Fruit fly (Drosophila melanogaster) whole organism, prepupa: ENCODE results near the gene Madm.

Experiments
- CG16779 ChIP-seq: fragments of 200-800 bp; sonication (Bioruptor generic); optimal IDR thresholded peaks from 3 replicates; lab custom pipeline; 2017; ENCODE audit warnings: missing biosample characterization, mild to moderate bottlenecking, missing genetic modification characterization
- CG3032 ChIP-seq: fragments of 200-800 bp; optimal IDR thresholded peaks from 2 replicates; lab custom pipeline; 2019; ENCODE audit warnings: missing biosample characterization, mild to moderate bottlenecking, missing genetic modification characterization, moderate library complexity
- CG32006 ChIP-seq: fragments of 200-800 bp; sonication (Bioruptor generic); optimal IDR thresholded peaks from 3 replicates; lab custom pipeline; 2017; ENCODE audit warnings: missing biosample characterization, mild to moderate bottlenecking, missing genetic modification characterization
- CG6276 ChIP-seq: fragments of 200-800 bp; sonication (Bioruptor generic); optimal IDR thresholded peaks from 2 replicates; lab custom pipeline; 2017; ENCODE audit warnings: missing biosample characterization, mild to moderate bottlenecking, missing genetic modification characterization
- Gug ChIP-seq: fragments of 200-800 bp; sonication (Bioruptor generic); IDR thresholded peaks from 2 replicates; pipeline ENCODE4 v1.3.6; 2022; ENCODE audit warnings: missing biosample characterization, missing genetic modification characterization
- Sox14 ChIP-seq: fragments of 200-800 bp; sonication (Bioruptor generic); optimal IDR thresholded peaks from 3 replicates; lab custom pipeline; 2016; ENCODE audit warnings: missing biosample characterization, missing genetic modification characterization
- eg ChIP-seq: fragments of 200-800 bp; sonication (Bioruptor generic); IDR thresholded peaks from 3 replicates; pipeline ENCODE4 v1.3.6; 2022; ENCODE audit warnings: missing biosample characterization, missing genetic modification characterization
- pdm3 ChIP-seq: fragments of 200-800 bp; sonication (Bioruptor generic); optimal IDR thresholded peaks from 3 replicates; lab custom pipeline; 2016; ENCODE audit warnings: missing biosample characterization, missing genetic modification characterization
- svp ChIP-seq: fragments of 200-800 bp; sonication (Bioruptor generic); peaks from one replicate; lab custom pipeline; 2016; ENCODE audit warnings: missing biosample characterization, missing genetic modification characterization

DNA sequence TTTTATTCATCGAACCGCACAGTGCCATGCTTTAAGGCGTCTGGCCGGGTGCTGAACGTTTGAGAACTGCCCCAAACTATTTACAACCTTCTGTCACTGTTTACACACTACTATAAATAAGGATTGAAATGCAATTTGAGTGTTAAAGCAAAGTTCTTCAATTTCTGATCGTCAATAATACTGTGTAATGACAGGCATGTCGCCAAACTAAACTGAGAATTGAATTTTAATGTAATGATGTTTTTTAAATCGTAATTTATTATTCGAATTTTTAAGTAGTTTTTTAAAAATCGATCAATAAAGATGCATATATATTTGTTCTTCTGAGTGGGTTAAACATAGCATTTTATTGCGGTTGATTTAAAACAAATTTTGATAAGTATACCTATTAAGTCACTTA lies 38.7 kb downstream of the Madm start, which contains the start of gene CG2082:
- TF ChIP-seq CG6276 = no peak
- TF ChIP-seq CG32006 (GFP tag; lab: Kevin White, UChicago) = no peak
- no peak for TF ChIP-seq eg (GFP tag; lab: Robert Waterston, UW)
- TF ChIP-seq Gug (GFP tag; lab: Robert Waterston, UW) = no peak
- no peak for TF ChIP-seq pdm3 (GFP tag; lab: Kevin White, UChicago)
- TF ChIP-seq svp (GFP tag; lab: Kevin White, UChicago) = no peak
- TF ChIP-seq CG16779 = no peak
- no peak for TF ChIP-seq CG3032 (tag; lab: Kevin White, UChicago)
- no peak for TF ChIP-seq Sox14 (GFP tag; lab: Kevin White, UChicago)
